Worm (Caenorhabditis elegans): ENCODE data around the gene T12B3.3.

The T12B3.3 gene

DNA sequence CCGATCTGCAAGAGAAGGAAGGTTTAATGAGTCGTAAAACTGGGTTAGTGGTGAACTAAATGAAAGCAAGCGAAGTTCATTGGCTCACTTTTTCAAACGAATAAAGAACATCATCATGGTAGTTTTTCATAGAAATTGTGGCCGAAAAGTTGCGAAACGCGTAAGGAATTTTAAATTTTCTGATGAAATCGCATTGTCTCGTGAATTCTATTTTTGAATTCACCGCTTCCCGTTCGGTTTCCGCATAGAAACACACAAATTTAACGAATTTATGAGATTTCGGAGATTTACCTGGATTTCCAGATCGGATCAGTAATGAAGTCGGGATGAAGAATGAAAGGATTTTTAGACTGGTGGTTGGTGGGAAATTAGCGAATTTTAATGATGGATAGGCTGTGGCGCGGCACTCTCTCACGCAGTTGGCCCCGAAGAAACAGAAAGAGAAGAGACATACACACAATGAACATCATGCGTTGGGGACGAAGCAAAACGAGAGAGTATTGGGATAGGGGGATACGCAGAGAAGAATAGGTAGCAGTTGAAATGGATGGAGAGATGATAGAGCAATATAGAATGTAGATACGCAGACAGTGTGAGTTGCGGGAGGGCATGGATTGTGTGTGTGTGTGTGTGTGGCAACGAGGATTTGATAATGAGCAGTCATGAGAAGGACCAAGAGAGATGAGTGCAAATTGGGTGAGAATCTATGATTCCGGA lies 12.0 kb downstream of the T12B3.3 start (continued):
- peak; percentile 94 for TF ChIP-seq lin-14 (GFP tag; optimal IDR thresholded peaks at IDR 0.05)
- TF ChIP-seq lin-13 (GFP tag; optimal IDR thresholded peaks at IDR 0.05) = peak; percentile 37
- TF ChIP-seq swsn-7 (tag; optimal IDR thresholded peaks at IDR 0.05) = peak; percentile 68
- no peak for TF ChIP-seq grh-1 (GFP tag; IDR thresholded peaks at IDR 0.05)
- TF ChIP-seq mep-1 (tag; optimal IDR thresholded peaks at IDR 0.05) = peak; percentile 43
- no peak for TF ChIP-seq vab-15 (tag; optimal IDR thresholded peaks at IDR 0.05)
- TF ChIP-seq ceh-82 (tag; optimal IDR thresholded peaks at IDR 0.05) = peak; percentile 6 to 57 (median 8)
- TF ChIP-seq isw-1 (GFP tag; IDR thresholded peaks at IDR 0.05) = peak; percentile 39
- TF ChIP-seq Y116A8C.19 (tag; optimal IDR thresholded peaks at IDR 0.05; ENCODE audit: borderline replicate concordance) = no peak
- TF ChIP-seq unc-62 (GFP tag; optimal IDR thresholded peaks at IDR 0.05) = no peak

DNA sequence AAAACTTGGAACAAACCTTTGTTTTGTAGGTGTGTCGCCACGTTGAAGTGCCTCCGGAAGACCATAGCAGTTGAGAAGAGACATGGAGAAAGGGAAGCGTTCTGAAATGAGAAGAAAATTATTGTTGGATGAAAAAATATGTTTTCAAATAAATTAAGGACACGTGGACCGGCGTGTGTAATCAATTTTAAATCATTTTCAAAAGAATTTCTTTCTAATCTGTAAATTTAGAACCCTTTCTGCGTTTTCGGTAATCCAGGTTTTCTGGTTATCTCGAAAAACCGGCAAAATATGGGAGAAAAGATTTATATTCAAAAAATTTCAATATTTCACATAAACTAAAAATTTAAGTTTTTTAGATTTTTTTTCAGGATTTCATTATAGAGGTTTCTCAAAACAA lies 13.9 kb downstream of the T12B3.3 start, which contains the start of gene mob-3:
mob-3 (minus strand) TSS at position 101 of the 400 bp plus-strand sequence.
- no peak for TF ChIP-seq fkh-4 (tag; optimal IDR thresholded peaks at IDR 0.05; ENCODE audit: borderline replicate concordance)
- no peak for TF ChIP-seq snpc-4 (tag; optimal IDR thresholded peaks at IDR 0.05)
- no peak for TF ChIP-seq dpl-1 (GFP tag; optimal IDR thresholded peaks at IDR 0.05)
- TF ChIP-seq unc-130 (tag; optimal IDR thresholded peaks at IDR 0.05) = no peak

DNA sequence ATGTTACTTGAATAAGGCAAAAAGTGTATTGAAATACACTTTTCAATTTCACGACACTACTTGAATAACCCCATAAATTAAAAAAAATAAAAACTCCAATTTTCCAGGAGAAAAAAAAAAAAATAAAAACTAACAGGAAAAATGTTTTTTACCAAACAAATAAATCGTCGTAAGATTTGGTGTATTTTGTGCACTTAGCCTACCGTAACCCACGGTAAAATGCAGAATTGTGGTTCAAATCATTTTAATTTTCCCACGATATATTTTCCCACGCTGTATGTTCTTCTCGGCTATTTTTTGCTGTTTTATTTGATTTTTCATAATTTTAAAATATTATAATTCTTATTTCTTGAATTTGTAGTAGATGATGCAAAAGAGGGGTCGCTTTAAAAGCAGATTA lies 14.8 kb downstream of the T12B3.3 start:
- TF ChIP-seq sox-4 (tag; optimal IDR thresholded peaks at IDR 0.05) = no peak
- TF ChIP-seq lin-39 (tag; optimal IDR thresholded peaks at IDR 0.05) = no peak
- TF ChIP-seq blmp-1 (tag; optimal IDR thresholded peaks at IDR 0.05) = no peak
- TF ChIP-seq zip-4 (GFP tag; optimal IDR thresholded peaks at IDR 0.05) = no peak
- TF ChIP-seq nhr-90 (tag; optimal IDR thresholded peaks at IDR 0.05; ENCODE audit: poor library complexity) = no peak
- no peak for TF ChIP-seq ceh-82 (tag; optimal IDR thresholded peaks at IDR 0.05)
- no peak for TF ChIP-seq hlh-17 (GFP tag; optimal IDR thresholded peaks at IDR 0.05; ENCODE audit: borderline replicate concordance)
- TF ChIP-seq unc-86 (tag; optimal IDR thresholded peaks at IDR 0.05) = no peak
- no peak for TF ChIP-seq nhr-12 (tag; optimal IDR thresholded peaks at IDR 0.05)
- TF ChIP-seq C04F5.9 (tag; optimal IDR thresholded peaks at IDR 0.05) = no peak
- no peak for TF ChIP-seq sup-37 (GFP tag; optimal IDR thresholded peaks at IDR 0.05)
- no peak for TF ChIP-seq elt-2 (tag; optimal IDR thresholded peaks at IDR 0.05)
- TF ChIP-seq tlp-1 (tag; optimal IDR thresholded peaks at IDR 0.05) = no peak
- TF ChIP-seq xbp-1 (tag; optimal IDR thresholded peaks at IDR 0.05) = no peak

DNA sequence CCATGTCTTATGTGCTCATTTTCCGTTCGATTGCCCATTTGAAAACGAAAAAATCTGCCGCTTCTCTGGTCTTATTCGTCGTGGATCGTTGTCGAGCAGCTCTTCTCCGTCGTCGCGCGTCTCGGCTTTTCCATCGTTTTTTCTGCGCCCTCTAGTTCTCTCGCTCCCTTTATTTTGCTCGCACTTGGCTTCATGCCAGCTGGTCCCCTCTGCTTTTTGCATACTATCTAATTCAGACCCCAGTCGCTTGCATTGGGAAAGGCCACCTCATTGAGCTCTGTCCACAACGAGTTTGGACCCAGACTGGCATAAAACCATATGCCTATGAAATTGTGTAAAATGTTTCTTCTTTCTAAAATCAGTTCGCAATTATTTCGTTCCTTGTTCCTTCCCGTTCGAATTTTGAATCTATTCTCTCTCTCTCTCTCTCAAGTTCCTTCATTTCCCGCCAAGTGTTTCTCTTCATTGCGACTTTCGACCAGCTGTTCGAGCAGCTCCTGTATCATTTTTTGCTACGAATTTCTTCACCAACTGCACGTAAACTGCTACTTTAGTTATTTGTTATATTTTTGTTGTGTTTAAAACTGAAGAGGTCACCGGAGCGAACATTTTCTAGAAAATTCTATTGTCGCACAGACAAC lies 15.3 kb downstream of the T12B3.3 start:
- peak; percentile 75 for TF ChIP-seq lin-14 (GFP tag; optimal IDR thresholded peaks at IDR 0.05)
- TF ChIP-seq nhr-20 (tag; optimal IDR thresholded peaks at IDR 0.05) = peak; percentile 13
- peak; percentile 15 to 57 (median 28) for TF ChIP-seq ceh-82 (tag; optimal IDR thresholded peaks at IDR 0.05)
- peak; percentile 33 for TF ChIP-seq unc-130 (tag; optimal IDR thresholded peaks at IDR 0.05)
- TF ChIP-seq snu-23 (GFP tag; optimal IDR thresholded peaks at IDR 0.05) = peak; percentile 39
- TF ChIP-seq nhr-47 (tag; optimal IDR thresholded peaks at IDR 0.05) = peak; percentile 41
- TF ChIP-seq irx-1 (tag; optimal IDR thresholded peaks at IDR 0.05) = no peak
- TF ChIP-seq C34B4.2 (tag; optimal IDR thresholded peaks at IDR 0.05) = no peak
- TF ChIP-seq nhr-71 (tag; optimal IDR thresholded peaks at IDR 0.05) = peak; percentile 65
- peak; percentile 22 for TF ChIP-seq tbx-2 (tag; optimal IDR thresholded peaks at IDR 0.05)
- TF ChIP-seq fkh-8 (tag; optimal IDR thresholded peaks at IDR 0.05) = peak; percentile 28
- TF ChIP-seq ztf-4 (tag; optimal IDR thresholded peaks at IDR 0.05) = peak; percentile 29
- no peak for TF ChIP-seq ets-5 (GFP tag; IDR thresholded peaks at IDR 0.05)
- peak in 1 of 2 experiments; percentile 17 for TF ChIP-seq efl-1 (optimal IDR thresholded peaks at IDR 0.05)
- TF ChIP-seq efl-1 (GFP tag; optimal IDR thresholded peaks at IDR 0.05 in 1 of 2) = no peak
- no peak for TF ChIP-seq mab-9 (GFP tag; IDR thresholded peaks at IDR 0.05)
- TF ChIP-seq lsy-2 (tag; optimal IDR thresholded peaks at IDR 0.05) = peak in 1 of 2 experiments; percentile 37
- TF ChIP-seq xbp-1 (tag; optimal IDR thresholded peaks at IDR 0.05) = peak; percentile 30
- TF ChIP-seq skn-1 (tag; optimal IDR thresholded peaks at IDR 0.05) = peak; percentile 7
- peak; percentile 37 for TF ChIP-seq dsc-1 (tag; optimal IDR thresholded peaks at IDR 0.05)
- TF ChIP-seq nhr-11 (tag; optimal IDR thresholded peaks at IDR 0.05) = no peak
- TF ChIP-seq swsn-7 (tag; optimal IDR thresholded peaks at IDR 0.05) = peak; percentile 41
- no peak for TF ChIP-seq ceh-90 (tag; optimal IDR thresholded peaks at IDR 0.05)
- peak; percentile 47 for TF ChIP-seq unc-86 (tag; optimal IDR thresholded peaks at IDR 0.05)
- TF ChIP-seq lin-39 (tag; optimal IDR thresholded peaks at IDR 0.05) = no peak
- no peak for TF ChIP-seq grh-1 (GFP tag; IDR thresholded peaks at IDR 0.05)
